Worm (Caenorhabditis elegans) whole organism, L4 larva: ENCODE data around the gene exl-1.

ENCODE experiments used
- D1046.2 ChIP-seq: fragments of 200-800 bp; sonication (Bioruptor generic); IDR thresholded peaks from 2 replicates; pipeline ENCODE4 v1.3.6; 2022; ENCODE audit warnings: missing genetic modification characterization, missing compliant biosample characterization
- F10B5.3 ChIP-seq: sonication (generic microtip); optimal IDR thresholded peaks from 2 replicates; lab custom pipeline; 2016; ENCODE audit warnings: mild to moderate bottlenecking, missing genetic modification characterization, missing compliant biosample characterization
- F49E8.2 ChIP-seq: sonication (generic microtip); optimal IDR thresholded peaks from 2 replicates; lab custom pipeline; 2016; ENCODE audit warnings: missing compliant biosample characterization, mild to moderate bottlenecking, missing genetic modification characterization, borderline replicate concordance
- R02D3.7 ChIP-seq: fragments of 150-350 bp; sonication (generic microtip); optimal IDR thresholded peaks from 3 replicates; lab custom pipeline; 2014; ENCODE audit warnings: missing biosample characterization, missing genetic modification characterization
- T26A8.4 ChIP-seq: fragments of 200-800 bp; sonication (Bioruptor generic); IDR thresholded peaks from 2 replicates; pipeline ENCODE4 v1.3.6; 2022; ENCODE audit warnings: missing genetic modification characterization, missing compliant biosample characterization
- Y105C5A.15 ChIP-seq: fragments of 200-800 bp; sonication (Bioruptor generic); IDR thresholded peaks from 2 replicates; pipeline ENCODE4 v1.3.6; 2022; ENCODE audit warnings: missing genetic modification characterization, missing compliant biosample characterization
- Y5F2A.4 ChIP-seq: fragments of 200-800 bp; sonication (Bioruptor generic); optimal IDR thresholded peaks from 2 replicates; lab custom pipeline; 2018; ENCODE audit warnings: mild to moderate bottlenecking, missing genetic modification characterization, missing compliant biosample characterization
- ZK546.5 ChIP-seq, 2 experiments: sonication (generic microtip); optimal IDR thresholded peaks; 2 replicates each; lab custom pipeline; 2017; ENCODE audit warnings: missing biosample characterization in 2 of 2, missing genetic modification characterization in 2 of 2
- arid-1 ChIP-seq: fragments of 200-800 bp; sonication (Bioruptor generic); conservative IDR thresholded peaks from 2 replicates; pipeline ENCODE4 v1.3.6; 2022; ENCODE audit warnings: missing genetic modification reagents, missing genetic modification characterization, missing compliant biosample characterization
- ceh-32 ChIP-seq: sonication (generic microtip); optimal IDR thresholded peaks from 2 replicates; lab custom pipeline; 2016; ENCODE audit warnings: mild to moderate bottlenecking, missing genetic modification characterization, missing compliant biosample characterization; ENCODE audit not compliant: poor library complexity
- cey-2 ChIP-seq: sonication (generic microtip); optimal IDR thresholded peaks from 3 replicates; lab custom pipeline; 2017; ENCODE audit warnings: missing genetic modification characterization, mild to moderate bottlenecking, missing compliant biosample characterization, antibody characterized with exemption, borderline replicate concordance; ENCODE audit not compliant: insufficient read depth
- ctbp-1 ChIP-seq: fragments of 200-800 bp; sonication (Bioruptor generic); IDR thresholded peaks from 2 replicates; pipeline ENCODE4 v1.3.6; 2022; ENCODE audit warnings: missing genetic modification reagents, missing genetic modification characterization, missing compliant biosample characterization
- daf-12 ChIP-seq: fragments of 150-350 bp; optimal IDR thresholded peaks from 2 replicates; lab custom pipeline; 2014; ENCODE audit warnings: missing biosample characterization, missing genetic modification reagents, missing genetic modification characterization
- daf-8 ChIP-seq: fragments of 200-800 bp; sonication (Bioruptor generic); IDR thresholded peaks from 2 replicates; pipeline ENCODE4 v1.3.6; 2022; ENCODE audit warnings: missing genetic modification characterization, missing compliant biosample characterization
- dmd-6 ChIP-seq: fragments of 200-800 bp; sonication (Bioruptor generic); IDR thresholded peaks from 2 replicates; pipeline ENCODE4 v1.3.6; 2022; ENCODE audit warnings: missing genetic modification reagents, missing genetic modification characterization, missing compliant biosample characterization
- dmd-8 ChIP-seq: fragments of 200-800 bp; sonication (Bioruptor generic); IDR thresholded peaks from 2 replicates; pipeline ENCODE4 v1.3.6; 2022; ENCODE audit warnings: missing genetic modification characterization, missing compliant biosample characterization
- dpl-1 ChIP-seq: fragments of 150-350 bp; optimal IDR thresholded peaks from 2 replicates; lab custom pipeline; 2014; ENCODE audit warnings: missing biosample characterization, missing genetic modification reagents, missing genetic modification characterization
- dve-1 ChIP-seq: sonication (generic microtip); optimal IDR thresholded peaks from 2 replicates; lab custom pipeline; 2017; ENCODE audit warnings: antibody characterized with exemption, mild to moderate bottlenecking, missing genetic modification characterization, missing compliant biosample characterization; ENCODE audit not compliant: insufficient read depth
- egl-27 ChIP-seq: sonication (generic microtip); optimal IDR thresholded peaks from 3 replicates; lab custom pipeline; 2017; ENCODE audit warnings: missing biosample characterization, missing genetic modification reagents, missing genetic modification characterization
- gei-8 ChIP-seq: fragments of 200-800 bp; sonication (Bioruptor generic); optimal IDR thresholded peaks from 2 replicates; lab custom pipeline; 2018; ENCODE audit warnings: mild to moderate bottlenecking, missing genetic modification characterization, missing compliant biosample characterization
- hlh-11 ChIP-seq: fragments of 200-800 bp; sonication (Bioruptor generic); optimal IDR thresholded peaks from 2 replicates; lab custom pipeline; 2018; ENCODE audit warnings: mild to moderate bottlenecking, missing genetic modification characterization, missing compliant biosample characterization
- hlh-30 ChIP-seq: sonication (generic microtip); optimal IDR thresholded peaks from 2 replicates; lab custom pipeline; 2017; ENCODE audit warnings: antibody characterized with exemption, mild to moderate bottlenecking, missing genetic modification characterization, missing compliant biosample characterization; ENCODE audit not compliant: insufficient read depth
- jun-1 ChIP-seq: fragments of 150-350 bp; optimal IDR thresholded peaks from 2 replicates; lab custom pipeline; 2014; ENCODE audit warnings: missing biosample characterization, missing genetic modification reagents, missing genetic modification characterization
- lim-7 ChIP-seq: fragments of 200-800 bp; sonication (Bioruptor generic); IDR thresholded peaks from 2 replicates; pipeline ENCODE4 v1.3.6; 2022; ENCODE audit warnings: missing genetic modification characterization, missing compliant biosample characterization
- lin-1 ChIP-seq: fragments of 200-800 bp; sonication (Bioruptor generic); IDR thresholded peaks from 2 replicates; pipeline ENCODE4 v1.3.6; 2022; ENCODE audit warnings: missing genetic modification reagents, missing genetic modification characterization, missing compliant biosample characterization
- lin-38 ChIP-seq: fragments of 200-800 bp; sonication (Bioruptor generic); IDR thresholded peaks from 2 replicates; pipeline ENCODE4 v1.3.6; 2022; ENCODE audit warnings: missing genetic modification reagents, missing genetic modification characterization, missing compliant biosample characterization
- lir-3 ChIP-seq: sonication (generic microtip); optimal IDR thresholded peaks from 2 replicates; lab custom pipeline; 2016; ENCODE audit warnings: mild to moderate bottlenecking, missing genetic modification characterization, missing compliant biosample characterization
- lsy-2 ChIP-seq, 2 experiments: fragments of 150-350 bp in 1 of 2; sonication (generic microtip) in 1 of 2; optimal IDR thresholded peaks; 2 replicates each; lab custom pipeline; 2014 to 2017; ENCODE audit warnings: missing biosample characterization in 2 of 2, missing genetic modification characterization in 2 of 2
- madf-9 ChIP-seq: fragments of 200-800 bp; sonication (Bioruptor generic); conservative IDR thresholded peaks from 2 replicates; pipeline ENCODE4 v1.3.6; 2022; ENCODE audit warnings: missing genetic modification reagents, missing genetic modification characterization, missing compliant biosample characterization
- mxl-2 ChIP-seq: fragments of 200-800 bp; sonication (Bioruptor generic); conservative IDR thresholded peaks from 2 replicates; pipeline ENCODE4 v1.3.6; 2022; ENCODE audit warnings: missing genetic modification reagents, missing genetic modification characterization, missing compliant biosample characterization
- nhr-10 ChIP-seq: fragments of 150-350 bp; optimal IDR thresholded peaks from 2 replicates; lab custom pipeline; 2014; ENCODE audit warnings: missing biosample characterization, missing genetic modification characterization
- nhr-11 ChIP-seq: fragments of 150-350 bp; optimal IDR thresholded peaks from 2 replicates; lab custom pipeline; 2014; ENCODE audit warnings: missing biosample characterization, missing genetic modification characterization
- nhr-111 ChIP-seq: fragments of 200-800 bp; sonication (Bioruptor generic); optimal IDR thresholded peaks from 2 replicates; lab custom pipeline; 2018; ENCODE audit warnings: mild to moderate bottlenecking, missing genetic modification characterization, missing compliant biosample characterization
- nhr-25 ChIP-seq: sonication (generic microtip); optimal IDR thresholded peaks from 2 replicates; lab custom pipeline; 2017; ENCODE audit warnings: missing genetic modification characterization, mild to moderate bottlenecking, missing compliant biosample characterization, antibody characterized with exemption, moderate library complexity, borderline replicate concordance; ENCODE audit not compliant: insufficient read depth
- nhr-28 ChIP-seq: fragments of 150-350 bp; optimal IDR thresholded peaks from 2 replicates; lab custom pipeline; 2014; ENCODE audit warnings: missing biosample characterization, missing genetic modification characterization
- nhr-41 ChIP-seq: fragments of 200-800 bp; sonication (Bioruptor generic); IDR thresholded peaks from 2 replicates; pipeline ENCODE4 v1.3.6; 2022; ENCODE audit warnings: missing genetic modification reagents, missing genetic modification characterization, missing compliant biosample characterization
- pha-4 ChIP-seq, 2 experiments: fragments of 150-350 bp in 1 of 2; fragments of 200-800 bp in 1 of 2; sonication (Bioruptor generic) in 1 of 2; IDR thresholded peaks in 1 of 2; optimal IDR thresholded peaks in 1 of 2; 2 replicates each; pipeline versions ENCODE4 v1.3.6 to Lab custom; 2014 to 2022; ENCODE audit warnings: missing genetic modification characterization in 2 of 2, missing genetic modification reagents in 2 of 2, missing biosample characterization in 1 of 2, missing compliant biosample characterization in 1 of 2
- php-3 ChIP-seq: fragments of 200-800 bp; sonication (Bioruptor generic); IDR thresholded peaks from 2 replicates; pipeline ENCODE4 v1.3.6; 2022; ENCODE audit warnings: missing genetic modification reagents, missing genetic modification characterization, missing compliant biosample characterization
- pqm-1 ChIP-seq: sonication (generic microtip); optimal IDR thresholded peaks from 2 replicates; lab custom pipeline; 2017; ENCODE audit warnings: missing biosample characterization, missing genetic modification characterization
- rbr-2 ChIP-seq: sonication (generic microtip); optimal IDR thresholded peaks from 2 replicates; lab custom pipeline; 2016; ENCODE audit warnings: missing genotype, missing genetic modification characterization, missing compliant biosample characterization
- saeg-2 ChIP-seq: fragments of 200-800 bp; sonication (Bioruptor generic); IDR thresholded peaks from 2 replicates; pipeline ENCODE4 v1.3.6; 2022; ENCODE audit warnings: missing genetic modification reagents, missing genetic modification characterization, missing compliant biosample characterization
- set-16 ChIP-seq: fragments of 200-800 bp; sonication (Bioruptor generic); IDR thresholded peaks from 2 replicates; pipeline ENCODE4 v1.3.6; 2022; ENCODE audit warnings: missing genetic modification reagents, missing genetic modification characterization, missing compliant biosample characterization
- spr-1 ChIP-seq: sonication (generic microtip); optimal IDR thresholded peaks from 2 replicates; lab custom pipeline; 2016; ENCODE audit warnings: mild to moderate bottlenecking, missing genetic modification characterization, missing compliant biosample characterization
- spr-3 ChIP-seq: fragments of 200-800 bp; sonication (Bioruptor generic); optimal IDR thresholded peaks from 2 replicates; lab custom pipeline; 2018; ENCODE audit warnings: mild to moderate bottlenecking, missing genetic modification characterization, missing compliant biosample characterization
- tag-97 ChIP-seq: fragments of 200-800 bp; sonication (Bioruptor generic); IDR thresholded peaks from 2 replicates; pipeline ENCODE4 v1.3.6; 2022; ENCODE audit warnings: missing genetic modification characterization, missing compliant biosample characterization
- unc-130 ChIP-seq: sonication (generic microtip); optimal IDR thresholded peaks from 2 replicates; lab custom pipeline; 2016; ENCODE audit warnings: missing genetic modification reagents, missing genetic modification characterization, missing compliant biosample characterization
- unc-62 ChIP-seq, 3 experiments: fragments of 150-350 bp in 1 of 3; sonication (generic microtip); optimal IDR thresholded peaks in 2 of 3; peaks in 1 of 3; 1 replicate in 1 of 3; 2 replicates in 2 of 3; lab custom pipeline; 2014 to 2017; ENCODE audit warnings: missing biosample characterization in 3 of 3, missing genetic modification characterization in 3 of 3, missing genetic modification reagents in 3 of 3, missing genotype in 1 of 3

Gene exl-1

ce11 chrII:14404741-14405488 is 8.4 kb downstream of the exl-1 start (continued):
- TF ChIP-seq spr-3 (GFP tag; lab: Kevin White, UChicago), result no peak
- no peak for TF ChIP-seq jun-1
- TF ChIP-seq hlh-11 (tag; lab: Kevin White, UChicago), result peak; percentile 96
- TF ChIP-seq nhr-111 (GFP tag; lab: Kevin White, UChicago), result no peak
- no peak for TF ChIP-seq nhr-41
- no peak for TF ChIP-seq lim-7 (GFP tag; lab: Robert Waterston, UW)
- no peak for TF ChIP-seq lir-3
- TF ChIP-seq daf-8 (GFP tag; lab: Robert Waterston, UW), result no peak
- no peak for TF ChIP-seq ZK546.5 (tag; optimal IDR thresholded peaks at IDR 0.05; lab: Kevin White, UChicago)
- no peak for TF ChIP-seq nhr-11 (tag; lab: Kevin White, UChicago)
- TF ChIP-seq saeg-2 (GFP tag; lab: Robert Waterston, UW), result no peak
- peak; percentile 38; the same call in 1 of the 2 replicates for TF ChIP-seq php-3 (GFP tag; lab: Robert Waterston, UW)
- TF ChIP-seq dpl-1 (GFP tag; lab: Kevin White, UChicago), result peak; percentile 64
- TF ChIP-seq egl-27 (tag; lab: Kevin White, UChicago), result no peak
- no peak for TF ChIP-seq gei-8
- TF ChIP-seq tag-97 (GFP tag; lab: Robert Waterston, UW), result no peak
- TF ChIP-seq dmd-6 (GFP tag; lab: Robert Waterston, UW), result peak; percentile 34
- TF ChIP-seq F10B5.3 (tag; lab: Kevin White, UChicago), result peak; percentile 42
- no peak for TF ChIP-seq lin-1
- peak; percentile 76 for TF ChIP-seq T26A8.4 (GFP tag; lab: Robert Waterston, UW)
- TF ChIP-seq F49E8.2 (tag; lab: Kevin White, UChicago), result no peak
- peak; percentile 36 for TF ChIP-seq ceh-32 (tag; lab: Kevin White, UChicago)
- TF ChIP-seq Y105C5A.15 (GFP tag; lab: Robert Waterston, UW), result no peak
- peak; percentile 82 for TF ChIP-seq nhr-25 (tag; lab: Kevin White, UChicago)
- peak; percentile 62 for TF ChIP-seq nhr-10 (tag; lab: Kevin White, UChicago)
- TF ChIP-seq D1046.2, result no peak
- no peak for TF ChIP-seq dmd-8 (GFP tag; lab: Robert Waterston, UW)
- TF ChIP-seq madf-9 (GFP tag; lab: Robert Waterston, UW), result peak; percentile 90
- peak; percentile 79 for TF ChIP-seq pha-4 (GFP tag; IDR thresholded peaks at IDR 0.05; lab: Robert Waterston, UW)
- peak; percentile 56 for TF ChIP-seq pha-4 (tag; optimal IDR thresholded peaks at IDR 0.05; lab: Kevin White, UChicago)
- TF ChIP-seq set-16, result peak; percentile 90
- peak; percentile 95 for TF ChIP-seq dve-1 (tag; lab: Kevin White, UChicago)
- no peak for TF ChIP-seq R02D3.7 (tag; lab: Kevin White, UChicago)
- TF ChIP-seq lin-38, result peak; percentile 74
- TF ChIP-seq spr-1 (tag; lab: Kevin White, UChicago), result peak; percentile 55
- TF ChIP-seq hlh-30 (tag; lab: Kevin White, UChicago), result peak; percentile 89
- peak; percentile 15 to 77 for TF ChIP-seq lsy-2 (tag; optimal IDR thresholded peaks at IDR 0.05; lab: Kevin White, UChicago)
- peak; percentile 62; the same call in 1 of the 2 replicates for TF ChIP-seq arid-1 (GFP tag; lab: Robert Waterston, UW)
- TF ChIP-seq Y5F2A.4 (GFP tag; lab: Kevin White, UChicago), result no peak
- peak; percentile 64; the same call in 1 of the 2 replicates for TF ChIP-seq ctbp-1 (GFP tag; lab: Robert Waterston, UW)
- peak; percentile 84 for TF ChIP-seq rbr-2
- TF ChIP-seq mxl-2 (GFP tag; lab: Robert Waterston, UW), result no peak
- TF ChIP-seq pqm-1 (tag; lab: Kevin White, UChicago), result no peak
- TF ChIP-seq cey-2 (tag; lab: Kevin White, UChicago), result no peak
- TF ChIP-seq nhr-28 (tag; lab: Kevin White, UChicago), result peak; percentile 36
- TF ChIP-seq unc-62 (GFP tag; optimal IDR thresholded peaks at IDR 0.05 in 1 of 2; lab: Kevin White, UChicago), result peak in 1 of 2 experiments; percentile 99
- TF ChIP-seq unc-62 (tag; optimal IDR thresholded peaks at IDR 0.05; lab: Kevin White, UChicago), result no peak
- no peak for TF ChIP-seq unc-130
- TF ChIP-seq daf-12 (tag; lab: Kevin White, UChicago), result no peak
